Worm (Caenorhabditis elegans) whole organism, L1 larva: ENCODE measurements around the gene srx-19.

Experiments
- aly-2 ChIP-seq: fragments of 150-350 bp; optimal IDR thresholded peaks from 2 replicates; lab custom pipeline; 2014; ENCODE audit warnings: missing biosample characterization, missing genetic modification characterization
- lin-13 ChIP-seq: fragments of 150-350 bp; optimal IDR thresholded peaks from 2 replicates; lab custom pipeline; 2014; ENCODE audit warnings: missing biosample characterization, missing genetic modification reagents, missing genetic modification characterization
- pqm-1 ChIP-seq: sonication (generic microtip); optimal IDR thresholded peaks from 3 replicates; lab custom pipeline; 2017; ENCODE audit warnings: missing biosample characterization, missing genetic modification characterization

ce11 chrIV:6905428-6905827 is 32.4 kb downstream of the srx-19 start:
- TF ChIP-seq lin-13 (GFP tag; lab: Kevin White, UChicago), result no peak
- TF ChIP-seq pqm-1, result no peak
- no peak for TF ChIP-seq aly-2 (tag; lab: Kevin White, UChicago)
